Fruit fly (Drosophila melanogaster) whole organism, embryonic: ENCODE results near the gene Sirt4.

Experiments
- Atf6 ChIP-seq: fragments of 200-800 bp; sonication (Bioruptor generic); IDR thresholded peaks from 2 replicates; pipeline ENCODE4 v1.3.6; 2022; ENCODE audit warnings: missing biosample characterization, missing genetic modification characterization
- CG1024 ChIP-seq: fragments of 200-800 bp; sonication (Bioruptor generic); IDR thresholded peaks from 2 replicates; pipeline ENCODE4 v1.3.6; 2022; ENCODE audit warnings: missing biosample characterization, missing genetic modification characterization
- CG10462 ChIP-seq: fragments of 200-800 bp; sonication (Bioruptor generic); optimal IDR thresholded peaks from 2 replicates; lab custom pipeline; 2016; ENCODE audit warnings: missing biosample characterization, missing genetic modification characterization
- CG10654 ChIP-seq: fragments of 200-800 bp; sonication (Bioruptor generic); optimal IDR thresholded peaks from 2 replicates; lab custom pipeline; 2016; ENCODE audit warnings: missing biosample characterization, missing genetic modification characterization
- CG11247 ChIP-seq: fragments of 200-800 bp; sonication (Bioruptor generic); IDR thresholded peaks from 2 replicates; pipeline ENCODE4 v1.3.6; 2022; ENCODE audit warnings: missing biosample characterization, missing genetic modification characterization
- CG11723 ChIP-seq: fragments of 200-800 bp; sonication (Bioruptor generic); optimal IDR thresholded peaks from 2 replicates; lab custom pipeline; 2017; ENCODE audit warnings: missing biosample characterization, mild to moderate bottlenecking, missing genetic modification characterization
- CG12744 ChIP-seq: fragments of 200-800 bp; sonication (Bioruptor generic); optimal IDR thresholded peaks from 2 replicates; lab custom pipeline; 2016; ENCODE audit warnings: missing biosample characterization, missing genetic modification characterization
- CG13424 ChIP-seq: fragments of 200-800 bp; sonication (Bioruptor generic); optimal IDR thresholded peaks from 2 replicates; lab custom pipeline; 2019; ENCODE audit warnings: missing biosample characterization, mild to moderate bottlenecking, missing genetic modification characterization, moderate library complexity
- CG13894 ChIP-seq: fragments of 200-800 bp; sonication (Bioruptor generic); optimal IDR thresholded peaks from 3 replicates; lab custom pipeline; 2018; ENCODE audit warnings: missing biosample characterization, mild to moderate bottlenecking, missing genetic modification characterization, moderate library complexity
- CG14710 ChIP-seq: fragments of 200-800 bp; sonication (Bioruptor generic); optimal IDR thresholded peaks from 3 replicates; lab custom pipeline; 2019; ENCODE audit warnings: missing biosample characterization, mild to moderate bottlenecking, missing genetic modification characterization, moderate library complexity
- CG1647 ChIP-seq: fragments of 200-800 bp; sonication (Bioruptor generic); optimal IDR thresholded peaks from 3 replicates; lab custom pipeline; 2016; ENCODE audit warnings: missing biosample characterization, missing genetic modification characterization
- CG17385 ChIP-seq: fragments of 200-800 bp; sonication (Bioruptor generic); optimal IDR thresholded peaks from 3 replicates; lab custom pipeline; 2018; ENCODE audit warnings: missing biosample characterization, mild to moderate bottlenecking, missing genetic modification characterization
- CG31365 ChIP-seq: fragments of 200-800 bp; sonication (Bioruptor generic); optimal IDR thresholded peaks from 2 replicates; lab custom pipeline; 2018; ENCODE audit warnings: missing biosample characterization, mild to moderate bottlenecking, missing genetic modification characterization
- CG7372 ChIP-seq: fragments of 200-800 bp; sonication (Bioruptor generic); IDR thresholded peaks from 2 replicates; pipeline ENCODE4 v1.3.6; 2022; ENCODE audit warnings: missing biosample characterization, missing genetic modification characterization
- CG8290 ChIP-seq, 3 experiments: fragments of 200-800 bp; sonication (Bioruptor generic); optimal IDR thresholded peaks; 2 replicates each; lab custom pipeline; 2016 to 2019; ENCODE audit warnings: missing biosample characterization in 3 of 3, missing genetic modification characterization in 3 of 3, mild to moderate bottlenecking in 2 of 3, moderate library complexity in 1 of 3
- CG9215 ChIP-seq: fragments of 200-800 bp; sonication (Bioruptor generic); IDR thresholded peaks from 2 replicates; pipeline ENCODE4 v1.3.6; 2022; ENCODE audit warnings: missing biosample characterization, missing genetic modification characterization
- D ChIP-seq, 2 experiments: fragments of 200-800 bp in 1 of 2; fragments of >200 bp in 1 of 2; sonication (Bioruptor generic) in 1 of 2; optimal IDR thresholded peaks; 2 replicates in 1 of 2; 3 replicates in 1 of 2; lab custom pipeline; 2017; ENCODE audit warnings: mild to moderate bottlenecking in 1 of 2, missing biosample characterization in 1 of 2, missing genetic modification characterization in 1 of 2, missing genetic modification reagents in 1 of 2
- D19B ChIP-seq: fragments of 200-800 bp; sonication (Bioruptor generic); optimal IDR thresholded peaks from 2 replicates; lab custom pipeline; 2017; ENCODE audit warnings: missing biosample characterization, mild to moderate bottlenecking, missing genetic modification characterization
- Dad ChIP-seq: fragments of 200-800 bp; sonication (Bioruptor generic); optimal IDR thresholded peaks from 3 replicates; lab custom pipeline; 2016; ENCODE audit warnings: missing biosample characterization, missing genetic modification characterization
- Doc3 ChIP-seq: fragments of 200-800 bp; sonication (Bioruptor generic); IDR thresholded peaks from 3 replicates; pipeline ENCODE4 v1.3.6; 2022; ENCODE audit warnings: missing biosample characterization, missing genetic modification characterization; ENCODE audit not compliant: partially characterized antibody
- Dp ChIP-seq: fragments of 200-800 bp; sonication (Bioruptor generic); optimal IDR thresholded peaks from 2 replicates; lab custom pipeline; 2018; ENCODE audit warnings: missing biosample characterization, mild to moderate bottlenecking, missing genetic modification characterization, moderate library complexity
- Eip74EF ChIP-seq, 2 experiments: fragments of 200-800 bp in 1 of 2; fragments of >200 bp in 1 of 2; sonication (Bioruptor generic) in 1 of 2; optimal IDR thresholded peaks; 2 replicates each; lab custom pipeline; 2017 to 2019; ENCODE audit warnings: missing biosample characterization in 2 of 2, missing genetic modification characterization in 2 of 2, mild to moderate bottlenecking in 1 of 2, moderate library complexity in 1 of 2
- Gug ChIP-seq: fragments of 200-800 bp; sonication (Bioruptor generic); IDR thresholded peaks from 4 replicates; pipeline ENCODE4 v1.3.6; 2022; ENCODE audit warnings: missing biosample characterization, missing genetic modification characterization
- Lpt ChIP-seq: fragments of >200 bp; optimal IDR thresholded peaks from 2 replicates; lab custom pipeline; 2018; ENCODE audit warnings: missing biosample characterization, missing genetic modification characterization
- Meics ChIP-seq: fragments of 200-800 bp; sonication (Bioruptor generic); optimal IDR thresholded peaks from 2 replicates; lab custom pipeline; 2017; ENCODE audit warnings: missing biosample characterization, mild to moderate bottlenecking, missing genetic modification characterization
- NFAT ChIP-seq: fragments of 200-800 bp; sonication (Bioruptor generic); IDR thresholded peaks from 2 replicates; pipeline ENCODE4 v1.3.6; 2022; ENCODE audit warnings: missing biosample characterization, missing genetic modification characterization
- Opbp ChIP-seq: fragments of 200-800 bp; sonication (Bioruptor generic); IDR thresholded peaks from 3 replicates; pipeline ENCODE4 v1.3.6; 2022; ENCODE audit warnings: missing biosample characterization, missing genetic modification characterization; ENCODE audit not compliant: partially characterized antibody
- Rx ChIP-seq: fragments of 200-800 bp; sonication (Bioruptor generic); IDR thresholded peaks from 2 replicates; pipeline ENCODE4 v1.3.6; 2022; ENCODE audit warnings: missing biosample characterization, missing genetic modification characterization
- Sox100B ChIP-seq: fragments of 200-800 bp; sonication (Bioruptor generic); optimal IDR thresholded peaks from 3 replicates; lab custom pipeline; 2018; ENCODE audit warnings: missing biosample characterization, mild to moderate bottlenecking, missing genetic modification characterization
- Xrp1 ChIP-seq: fragments of 200-800 bp; sonication (Bioruptor generic); IDR thresholded peaks from 2 replicates; pipeline ENCODE4 v1.3.6; 2022; ENCODE audit warnings: missing biosample characterization, missing genetic modification characterization
- ab ChIP-seq: fragments of 200-800 bp; sonication (Bioruptor generic); optimal IDR thresholded peaks from 2 replicates; lab custom pipeline; 2016; ENCODE audit warnings: missing biosample characterization, missing genetic modification characterization
- al ChIP-seq: fragments of 200-800 bp; sonication (Bioruptor generic); IDR thresholded peaks from 2 replicates; pipeline ENCODE4 v1.3.6; 2022; ENCODE audit warnings: missing biosample characterization, missing genetic modification characterization
- ara ChIP-seq: fragments of 200-800 bp; sonication (Bioruptor generic); IDR thresholded peaks from 2 replicates; pipeline ENCODE4 v1.3.6; 2022; ENCODE audit warnings: missing biosample characterization, missing genetic modification characterization
- bsh ChIP-seq, 2 experiments: fragments of 200-800 bp; sonication (Bioruptor generic); optimal IDR thresholded peaks; 2 replicates each; lab custom pipeline; 2017 to 2018; ENCODE audit warnings: mild to moderate bottlenecking in 2 of 2, missing biosample characterization in 2 of 2, missing genetic modification characterization in 2 of 2, moderate library complexity in 1 of 2
- cas ChIP-seq: fragments of 200-800 bp; sonication (Bioruptor generic); IDR thresholded peaks from 2 replicates; pipeline ENCODE4 v1.3.6; 2022; ENCODE audit warnings: missing biosample characterization, missing genetic modification characterization
- danr ChIP-seq: fragments of 200-800 bp; sonication (Bioruptor generic); IDR thresholded peaks from 2 replicates; pipeline ENCODE4 v1.3.6; 2022; ENCODE audit warnings: missing biosample characterization, missing genetic modification characterization
- gsb ChIP-seq: fragments of 200-800 bp; sonication (Bioruptor generic); IDR thresholded peaks from 2 replicates; pipeline ENCODE4 v1.3.6; 2022; ENCODE audit warnings: missing biosample characterization, missing genetic modification characterization
- hb ChIP-seq: fragments of 200-800 bp; sonication (Bioruptor generic); IDR thresholded peaks from 3 replicates; pipeline ENCODE4 v1.3.6; 2022; ENCODE audit warnings: missing biosample characterization, missing genetic modification characterization; ENCODE audit not compliant: partially characterized antibody
- kah ChIP-seq: fragments of 200-800 bp; sonication (Bioruptor generic); optimal IDR thresholded peaks from 2 replicates; lab custom pipeline; 2018; ENCODE audit warnings: missing biosample characterization, mild to moderate bottlenecking, missing genetic modification characterization
- lov ChIP-seq, 2 experiments: fragments of 200-800 bp in 1 of 2; fragments of >200 bp in 1 of 2; sonication (Bioruptor generic) in 1 of 2; IDR thresholded peaks in 1 of 2; optimal IDR thresholded peaks in 1 of 2; 2 replicates in 1 of 2; 3 replicates in 1 of 2; pipeline versions ENCODE4 v1.3.6 to Lab custom; 2017 to 2022; ENCODE audit warnings: missing biosample characterization in 1 of 2, missing genetic modification characterization in 1 of 2
- nerfin-2 ChIP-seq: fragments of 200-800 bp; sonication (Bioruptor generic); IDR thresholded peaks from 2 replicates; pipeline ENCODE4 v1.3.6; 2022; ENCODE audit warnings: missing biosample characterization, missing genetic modification characterization; ENCODE audit not compliant: partially characterized antibody
- pros ChIP-seq: fragments of 200-800 bp; sonication (Bioruptor generic); optimal IDR thresholded peaks from 3 replicates; lab custom pipeline; 2019; ENCODE audit warnings: missing biosample characterization, mild to moderate bottlenecking, missing genetic modification characterization, moderate library complexity
- repo ChIP-seq: fragments of 200-800 bp; sonication (Bioruptor generic); optimal IDR thresholded peaks from 2 replicates; lab custom pipeline; 2016; ENCODE audit warnings: missing biosample characterization, missing genetic modification characterization
- sna ChIP-seq: fragments of 200-800 bp; sonication (Bioruptor generic); IDR thresholded peaks from 2 replicates; pipeline ENCODE4 v1.3.6; 2022; ENCODE audit warnings: missing biosample characterization, missing genetic modification characterization; ENCODE audit not compliant: partially characterized antibody
- sug ChIP-seq: fragments of 200-800 bp; optimal IDR thresholded peaks from 2 replicates; lab custom pipeline; 2019; ENCODE audit warnings: missing biosample characterization, mild to moderate bottlenecking, missing genetic modification characterization, moderate library complexity
- twi ChIP-seq: fragments of 200-800 bp; optimal IDR thresholded peaks from 2 replicates; lab custom pipeline; 2019; ENCODE audit warnings: missing biosample characterization, mild to moderate bottlenecking, missing genetic modification characterization, moderate library complexity
- vnd ChIP-seq: fragments of 200-800 bp; sonication (Bioruptor generic); IDR thresholded peaks from 3 replicates; pipeline ENCODE4 v1.3.6; 2022; ENCODE audit warnings: missing biosample characterization, missing genetic modification characterization; ENCODE audit not compliant: partially characterized antibody
- zen ChIP-seq: fragments of 200-800 bp; sonication (Bioruptor generic); optimal IDR thresholded peaks from 3 replicates; lab custom pipeline; 2018; ENCODE audit warnings: missing biosample characterization, mild to moderate bottlenecking, missing genetic modification characterization, moderate library complexity

Sirt4 gene

dm6 chrX:5648437-5648959 is 17.2 kb downstream of the Sirt4 start, which contains the start of gene OtopLa (continued):
- peak; percentile 91 for TF ChIP-seq ara (GFP tag; lab: Robert Waterston, UW)
- no peak for TF ChIP-seq lov (optimal IDR thresholded peaks at IDR 0.05; lab: Kevin White, UChicago)
- peak; percentile 85 for TF ChIP-seq lov (GFP tag; IDR thresholded peaks at IDR 0.05; lab: Robert Waterston, UW)
- peak; percentile 68 for TF ChIP-seq CG9215 (GFP tag; lab: Robert Waterston, UW)
- TF ChIP-seq hb (GFP tag; lab: Robert Waterston, UW), result no peak
- peak; percentile 48; the same call in 1 of the 2 replicates for TF ChIP-seq gsb (GFP tag; lab: Robert Waterston, UW)
- peak; percentile 55 for TF ChIP-seq D19B
- TF ChIP-seq D (optimal IDR thresholded peaks at IDR 0.05; lab: Kevin White, UChicago), result no peak
- peak; percentile 86 for TF ChIP-seq D (GFP tag; optimal IDR thresholded peaks at IDR 0.05; lab: Kevin White, UChicago)
- TF ChIP-seq Doc3 (GFP tag; lab: Robert Waterston, UW), result no peak
- peak; percentile 78 for TF ChIP-seq CG11247 (GFP tag; lab: Robert Waterston, UW)
- TF ChIP-seq Dp (GFP tag; lab: Kevin White, UChicago), result no peak
- peak; percentile 45 for TF ChIP-seq sug
- no peak for TF ChIP-seq nerfin-2
- peak; percentile 66 for TF ChIP-seq kah
- TF ChIP-seq pros (GFP tag; lab: Kevin White, UChicago), result no peak
- peak; percentile 38 for TF ChIP-seq CG31365 (tag; lab: Kevin White, UChicago)
- TF ChIP-seq al, result peak; percentile 55; the same call in 1 of the 2 replicates
- no peak for TF ChIP-seq Lpt (GFP tag; lab: Kevin White, UChicago)
- TF ChIP-seq CG10462 (GFP tag; lab: Kevin White, UChicago), result peak; percentile 63
- TF ChIP-seq sna (GFP tag; lab: Robert Waterston, UW), result no peak
- TF ChIP-seq CG1024 (GFP tag; lab: Robert Waterston, UW), result peak; percentile 80
- TF ChIP-seq CG8290 (GFP tag; optimal IDR thresholded peaks at IDR 0.05; lab: Kevin White, UChicago), result peak; percentile 66
- TF ChIP-seq CG8290 (tag; optimal IDR thresholded peaks at IDR 0.05; lab: Kevin White, UChicago), result peak in 1 of 2 experiments; percentile 70
- peak; percentile 54 for TF ChIP-seq CG13894 (tag; lab: Kevin White, UChicago)
- TF ChIP-seq Meics, result peak; percentile 82
- peak; percentile 73 for TF ChIP-seq CG10654 (GFP tag; lab: Kevin White, UChicago)
- TF ChIP-seq CG14710, result peak; percentile 78
- 0 out of 2 replicates have a peak, but pooled peaks have one; percentile 49 for TF ChIP-seq cas (GFP tag; lab: Robert Waterston, UW)
- TF ChIP-seq bsh (GFP tag; optimal IDR thresholded peaks at IDR 0.05; lab: Kevin White, UChicago), result peak; percentile 8 to 90
- TF ChIP-seq Opbp, result no peak
- peak; percentile 60 for TF ChIP-seq CG11723 (GFP tag; lab: Kevin White, UChicago)
- peak; percentile 70; the same call in 3 of the 4 replicates for TF ChIP-seq Gug
- TF ChIP-seq Xrp1 (GFP tag; lab: Robert Waterston, UW), result peak; percentile 92
- TF ChIP-seq CG13424, result peak; percentile 85
- TF ChIP-seq zen (tag; lab: Kevin White, UChicago), result peak; percentile 71
- TF ChIP-seq Eip74EF (GFP tag; optimal IDR thresholded peaks at IDR 0.05; lab: Kevin White, UChicago), result peak in 1 of 2 experiments; percentile 80
- TF ChIP-seq CG7372 (GFP tag; lab: Robert Waterston, UW), result peak; percentile 69; the same call in 1 of the 2 replicates
- peak; percentile 79 for TF ChIP-seq CG17385 (GFP tag; lab: Kevin White, UChicago)
- TF ChIP-seq CG1647 (GFP tag; lab: Kevin White, UChicago), result peak; percentile 53
- no peak for TF ChIP-seq vnd (GFP tag; lab: Robert Waterston, UW)
- peak; percentile 63 for TF ChIP-seq repo (GFP tag; lab: Kevin White, UChicago)
- peak; percentile 83 for TF ChIP-seq Rx (GFP tag; lab: Robert Waterston, UW)
- TF ChIP-seq Dad (GFP tag; lab: Kevin White, UChicago), result peak; percentile 84
- peak; percentile 31 for TF ChIP-seq ab (GFP tag; lab: Kevin White, UChicago)
- peak; percentile 71 for TF ChIP-seq NFAT (GFP tag; lab: Robert Waterston, UW)
- TF ChIP-seq danr (GFP tag; lab: Robert Waterston, UW), result peak; percentile 58
- TF ChIP-seq twi (tag; lab: Kevin White, UChicago), result no peak
- peak; percentile 81 for TF ChIP-seq Atf6 (GFP tag; lab: Robert Waterston, UW)
- TF ChIP-seq Sox100B, result peak; percentile 75
- TF ChIP-seq CG12744 (GFP tag; lab: Kevin White, UChicago), result peak; percentile 52
